Worm (Caenorhabditis elegans) whole organism, mixed stage, embryonic: ENCODE data around the gene R04D3.4.

ENCODE experiments used
- bed-3 ChIP-seq: fragments of 200-800 bp; sonication (Bioruptor generic); optimal IDR thresholded peaks from 3 replicates; lab custom pipeline; 2018; ENCODE audit warnings: mild to moderate bottlenecking, missing genetic modification characterization, moderate library complexity, missing compliant biosample characterization
- ces-1 ChIP-seq: fragments of 150-350 bp; optimal IDR thresholded peaks from 2 replicates; lab custom pipeline; 2014; ENCODE audit warnings: missing biosample characterization, missing genetic modification reagents, missing genetic modification characterization
- elt-1 ChIP-seq: sonication (generic microtip); optimal IDR thresholded peaks from 2 replicates; lab custom pipeline; 2017; ENCODE audit warnings: missing genetic modification characterization, mild to moderate bottlenecking, missing compliant biosample characterization, antibody characterized with exemption, moderate library complexity, borderline replicate concordance; ENCODE audit not compliant: insufficient read depth
- ham-2 ChIP-seq: fragments of 200-800 bp; sonication (Bioruptor generic); optimal IDR thresholded peaks from 2 replicates; lab custom pipeline; 2018; ENCODE audit warnings: mild to moderate bottlenecking, missing genetic modification characterization, missing compliant biosample characterization
- lin-13 ChIP-seq: fragments of 150-350 bp; optimal IDR thresholded peaks from 2 replicates; lab custom pipeline; 2014; ENCODE audit warnings: missing biosample characterization, missing genetic modification characterization
- lsy-2 ChIP-seq: fragments of 150-350 bp; optimal IDR thresholded peaks from 2 replicates; lab custom pipeline; 2014; ENCODE audit warnings: missing biosample characterization, missing genetic modification characterization
- mab-5 ChIP-seq: fragments of 150-350 bp; optimal IDR thresholded peaks from 2 replicates; lab custom pipeline; 2014; ENCODE audit warnings: missing biosample characterization, missing genetic modification characterization
- nhr-76 ChIP-seq: sonication (generic microtip); optimal IDR thresholded peaks from 2 replicates; lab custom pipeline; 2017; ENCODE audit warnings: missing biosample characterization, missing genetic modification characterization
- pha-4 ChIP-seq: fragments of 150-350 bp; optimal IDR thresholded peaks from 2 replicates; lab custom pipeline; 2018; ENCODE audit warnings: missing biosample characterization, missing genetic modification reagents, missing genetic modification characterization
- snpc-4 ChIP-seq: fragments of 150-350 bp; optimal IDR thresholded peaks from 2 replicates; lab custom pipeline; 2014; ENCODE audit warnings: missing biosample characterization, missing genetic modification characterization
- unc-39 ChIP-seq: fragments of 150-350 bp; optimal IDR thresholded peaks from 2 replicates; lab custom pipeline; 2014; ENCODE audit warnings: missing biosample characterization, missing genetic modification characterization

ce11 chrX:13248265-13248664 is 40.4 kb downstream of the R04D3.4 start, which contains the start of gene K08H2.7:
- TF ChIP-seq mab-5 (tag; lab: Kevin White, UChicago): no peak
- TF ChIP-seq ham-2 (GFP tag; lab: Kevin White, UChicago): no peak
- TF ChIP-seq lsy-2 (tag; lab: Kevin White, UChicago): no peak
- TF ChIP-seq snpc-4 (tag; lab: Kevin White, UChicago): no peak
- TF ChIP-seq elt-1 (tag; lab: Kevin White, UChicago): peak; percentile 38
- no peak for TF ChIP-seq bed-3 (GFP tag; lab: Kevin White, UChicago)
- TF ChIP-seq lin-13 (tag; lab: Kevin White, UChicago): no peak
- TF ChIP-seq nhr-76 (tag; lab: Kevin White, UChicago): no peak
- TF ChIP-seq pha-4: no peak
- TF ChIP-seq unc-39 (tag; lab: Kevin White, UChicago): no peak
- no peak for TF ChIP-seq ces-1
